Worm (Caenorhabditis elegans): Measurements from ENCODE around the gene B0244.5.
A peak's percentile ranks its signal among the peaks of the same experiment; 100 is the strongest.

Gene B0244.5

DNA sequence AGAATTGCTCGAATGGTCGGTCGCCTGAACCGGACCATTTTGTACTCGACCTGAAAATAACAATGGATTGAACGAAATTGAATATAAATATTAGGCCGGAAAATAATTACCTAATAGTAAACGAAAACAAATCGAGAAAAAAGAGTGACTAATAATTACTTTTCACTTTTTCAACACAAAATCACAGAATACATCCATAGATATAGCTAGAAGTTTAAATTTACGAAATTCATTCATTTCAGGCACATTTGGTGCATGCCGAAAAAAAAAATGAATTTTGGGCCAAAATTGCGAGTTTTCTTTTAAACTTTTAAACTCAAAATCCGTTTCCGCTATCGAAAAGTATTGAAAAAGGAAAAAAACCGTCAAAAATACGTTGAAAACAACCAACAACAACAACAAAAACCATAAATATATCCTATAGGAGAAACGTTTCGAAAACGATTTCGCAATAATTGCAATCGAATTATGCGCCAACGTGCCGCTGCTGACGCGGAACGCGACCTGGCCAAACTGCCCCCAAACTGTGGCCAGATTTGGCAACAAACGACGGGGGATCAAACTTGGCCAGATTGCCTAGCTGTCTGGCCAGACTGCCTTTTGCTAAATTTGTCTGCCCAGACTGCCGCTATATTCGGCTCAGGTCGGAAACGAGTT is 40.7 kb downstream of the B0244.5 start, which contains the start of gene Y37B11A.3 (continued):
- TF ChIP-seq B0336.3 (GFP tag; IDR thresholded peaks at IDR 0.05), result peak; percentile 46; the same call in 1 of the 2 replicates

DNA sequence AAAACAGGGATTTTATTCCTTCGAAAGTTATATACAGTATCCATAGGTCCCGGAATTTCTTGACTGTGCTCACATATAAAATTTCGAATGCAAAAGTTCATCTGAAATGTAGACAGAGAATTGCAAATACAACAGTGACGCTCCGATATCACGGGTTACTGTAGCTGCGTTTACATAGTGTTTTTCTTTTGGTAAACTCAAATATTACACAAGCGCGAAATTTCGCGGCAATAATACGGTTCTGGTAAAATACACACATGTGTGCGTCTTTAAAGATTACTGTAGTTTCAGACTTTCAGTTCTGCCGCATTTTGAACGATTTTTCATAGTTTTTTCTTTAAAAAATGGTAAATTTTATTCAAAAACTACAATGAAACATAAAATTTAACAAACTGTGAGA is 45.9 kb downstream of the B0244.5 start, which contains the start of gene rev-3:
Gene rev-3 (minus strand): TSS at position 101 of the 400 bp plus-strand sequence.
- TF ChIP-seq lsl-1 (GFP tag; optimal IDR thresholded peaks at IDR 0.05) (peak; percentile 37), rec-8 (tag; optimal IDR thresholded peaks at IDR 0.05) (no peak)

DNA sequence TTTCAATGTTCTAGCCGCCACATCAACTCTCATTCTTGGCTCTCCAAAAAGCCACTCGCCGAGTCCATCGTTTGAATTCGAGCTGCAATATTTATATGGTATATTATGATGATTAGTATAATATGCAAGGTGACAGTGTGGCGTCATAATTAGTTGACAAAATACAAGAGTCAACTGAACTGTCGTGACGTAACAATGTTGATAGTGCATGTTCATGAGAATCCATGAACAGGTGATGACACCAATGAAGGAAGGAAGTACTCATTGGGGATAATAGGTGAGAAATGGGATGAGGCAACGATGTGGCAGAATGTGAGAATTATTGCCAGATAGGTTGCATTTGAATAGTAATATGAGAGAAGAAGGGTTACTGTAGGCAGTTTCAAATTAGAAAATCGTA is 50.3 kb downstream of the B0244.5 start:
- TF ChIP-seq nfya-2 (GFP tag; IDR thresholded peaks at IDR 0.05), result no peak
- no peak for TF ChIP-seq ceh-100 (GFP tag; IDR thresholded peaks at IDR 0.05)
- no peak for TF ChIP-seq ZK185.1 (tag; optimal IDR thresholded peaks at IDR 0.05; ENCODE audit: poor library complexity, severe bottlenecking)
- TF ChIP-seq hlh-26 (GFP tag; conservative IDR thresholded peaks at IDR 0.05), result no peak
- TF ChIP-seq attf-3 (GFP tag; conservative IDR thresholded peaks at IDR 0.05), result no peak

Measured in whole organism, young adult.